Fruit fly (Drosophila melanogaster): Measurements from ENCODE around the gene CG4318.

- TF ChIP-seq CG10348 (GFP tag; IDR thresholded peaks at IDR 0.05): no peak
- peak; percentile 72; the same call in 2 of the 3 replicates for TF ChIP-seq fd96Ca (GFP tag; IDR thresholded peaks at IDR 0.05)
- no peak for TF ChIP-seq CG34367 (tag; optimal IDR thresholded peaks at IDR 0.05)
- TF ChIP-seq CG8301 (tag; optimal IDR thresholded peaks at IDR 0.05): peak; percentile 39
- TF ChIP-seq CG13204 (GFP tag; optimal IDR thresholded peaks at IDR 0.05): no peak
- no peak for TF ChIP-seq CG12605 (GFP tag; IDR thresholded peaks at IDR 0.05)
- no peak for TF ChIP-seq gl (tag; optimal IDR thresholded peaks at IDR 0.05)
Observed at dm6 chrX:13135702-13136101, 19.0 kb downstream of the CG4318 start.

Data from whole organism, pupa.